Worm (Caenorhabditis elegans) whole organism, L4 larva: ENCODE data around the gene T24H10.5.

Experiments
- ama-1 ChIP-seq: fragments of 150-350 bp; optimal IDR thresholded peaks from 2 replicates; lab custom pipeline; 2014; ENCODE audit warnings: inconsistent platforms, mixed read lengths
- ces-1 ChIP-seq: fragments of 150-350 bp; sonication (generic microtip); optimal IDR thresholded peaks from 4 replicates; lab custom pipeline; 2014; ENCODE audit warnings: missing biosample characterization, missing genetic modification reagents, missing genetic modification characterization
- dve-1 ChIP-seq: sonication (generic microtip); optimal IDR thresholded peaks from 2 replicates; lab custom pipeline; 2017; ENCODE audit warnings: antibody characterized with exemption, mild to moderate bottlenecking, missing genetic modification characterization, missing compliant biosample characterization; ENCODE audit not compliant: insufficient read depth
- lin-29 ChIP-seq: fragments of 200-800 bp; sonication (Bioruptor generic); IDR thresholded peaks from 2 replicates; pipeline ENCODE4 v1.3.6; 2022; ENCODE audit warnings: missing genetic modification reagents, missing genetic modification characterization, missing compliant biosample characterization
- nhr-237 ChIP-seq: sonication (generic microtip); optimal IDR thresholded peaks from 2 replicates; lab custom pipeline; 2017; ENCODE audit warnings: missing biosample characterization, missing genetic modification characterization
- nhr-6 ChIP-seq: fragments of 150-350 bp; optimal IDR thresholded peaks from 2 replicates; lab custom pipeline; 2014; ENCODE audit warnings: missing biosample characterization, missing genetic modification characterization
- unc-130 ChIP-seq: sonication (generic microtip); optimal IDR thresholded peaks from 2 replicates; lab custom pipeline; 2016; ENCODE audit warnings: missing genetic modification reagents, missing genetic modification characterization, missing compliant biosample characterization
- zag-1 ChIP-seq: fragments of 150-350 bp; optimal IDR thresholded peaks from 2 replicates; lab custom pipeline; 2014; ENCODE audit warnings: missing biosample characterization, missing genetic modification characterization

DNA sequence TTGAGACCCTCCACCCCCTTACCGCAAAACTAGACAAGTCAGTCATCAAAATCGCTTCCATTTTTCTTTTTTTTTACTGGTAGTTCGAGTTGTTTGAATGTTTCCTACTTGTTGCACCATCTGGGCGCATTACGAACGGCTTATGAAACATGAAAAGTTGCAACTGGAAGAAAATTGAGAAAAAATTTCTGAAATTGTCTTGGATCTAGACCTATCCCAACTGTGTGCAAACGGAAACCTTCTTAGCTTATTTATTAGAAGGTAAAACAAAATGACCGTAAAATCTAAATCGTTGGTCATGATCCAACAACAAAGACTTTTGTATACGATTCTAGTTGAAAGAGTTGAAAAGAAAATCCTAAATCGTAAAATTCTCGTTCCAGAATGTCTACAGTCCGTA is 26.4 kb upstream of the T24H10.5 start:
- TF ChIP-seq ces-1 (GFP tag; lab: Kevin White, UChicago), result no peak
- TF ChIP-seq dve-1 (tag; lab: Kevin White, UChicago), result no peak
- no peak for TF ChIP-seq ama-1 (lab: Kevin White, UChicago)
- no peak for TF ChIP-seq unc-130 (GFP tag; lab: Kevin White, UChicago)
- no peak for TF ChIP-seq nhr-6 (tag; lab: Kevin White, UChicago)
- no peak for TF ChIP-seq nhr-237 (tag; lab: Kevin White, UChicago)
- TF ChIP-seq zag-1, result no peak
- no peak for TF ChIP-seq lin-29 (GFP tag; lab: Robert Waterston, UW)
